Worm (Caenorhabditis elegans) whole organism, young adult: ENCODE data around the gene F23B12.1.

ENCODE experiments used
- ZK185.1 ChIP-seq: sonication (generic microtip); optimal IDR thresholded peaks from 2 replicates; lab custom pipeline; 2016; ENCODE audit warnings: mild to moderate bottlenecking, missing genetic modification characterization, missing compliant biosample characterization; ENCODE audit not compliant: poor library complexity, severe bottlenecking
- ccch-3 ChIP-seq: fragments of 200-800 bp; sonication (Bioruptor generic); optimal IDR thresholded peaks from 2 replicates; lab custom pipeline; 2018; ENCODE audit warnings: mild to moderate bottlenecking, missing genetic modification characterization, missing compliant biosample characterization
- cebp-1 ChIP-seq, 2 experiments: fragments of 200-800 bp in 1 of 2; sonication (Bioruptor generic) in 1 of 2; sonication (generic microtip) in 1 of 2; IDR thresholded peaks in 1 of 2; optimal IDR thresholded peaks in 1 of 2; 2 replicates each; pipeline versions ENCODE4 v1.3.6 to Lab custom; 2017 to 2022; ENCODE audit warnings: missing compliant biosample characterization in 2 of 2, missing genetic modification characterization in 2 of 2, mild to moderate bottlenecking in 1 of 2, missing genetic modification reagents in 1 of 2, moderate library complexity in 1 of 2
- lir-1 ChIP-seq: fragments of 200-800 bp; sonication (Bioruptor generic); conservative IDR thresholded peaks from 2 replicates; pipeline ENCODE4 v1.3.6; 2022; ENCODE audit warnings: missing genetic modification reagents, missing genetic modification characterization, missing compliant biosample characterization
- lsl-1 ChIP-seq: fragments of 200-800 bp; sonication (Bioruptor generic); optimal IDR thresholded peaks from 2 replicates; lab custom pipeline; 2018; ENCODE audit warnings: mild to moderate bottlenecking, missing genetic modification characterization, moderate library complexity, missing compliant biosample characterization
- lsy-27 ChIP-seq: sonication (generic microtip); optimal IDR thresholded peaks from 2 replicates; lab custom pipeline; 2017; ENCODE audit warnings: missing genetic modification characterization, mild to moderate bottlenecking, missing compliant biosample characterization, antibody characterized with exemption, missing genotype, borderline replicate concordance; ENCODE audit not compliant: insufficient read depth
- nhr-27 ChIP-seq: fragments of 200-800 bp; sonication (Bioruptor generic); optimal IDR thresholded peaks from 2 replicates; lab custom pipeline; 2018; ENCODE audit warnings: mild to moderate bottlenecking, missing genetic modification characterization, moderate library complexity, missing compliant biosample characterization
- repo-1 ChIP-seq: sonication (generic microtip); optimal IDR thresholded peaks from 2 replicates; lab custom pipeline; 2017; ENCODE audit warnings: mild to moderate bottlenecking, missing genetic modification characterization, missing compliant biosample characterization
- unc-62 ChIP-seq: fragments of 150-350 bp; optimal IDR thresholded peaks from 2 replicates; lab custom pipeline; 2014; ENCODE audit warnings: missing biosample characterization, missing genetic modification reagents, missing genetic modification characterization
- ztf-22 ChIP-seq: fragments of 200-800 bp; sonication (Bioruptor generic); optimal IDR thresholded peaks from 2 replicates; lab custom pipeline; 2018; ENCODE audit warnings: mild to moderate bottlenecking, missing genetic modification characterization, moderate library complexity, missing compliant biosample characterization

DNA sequence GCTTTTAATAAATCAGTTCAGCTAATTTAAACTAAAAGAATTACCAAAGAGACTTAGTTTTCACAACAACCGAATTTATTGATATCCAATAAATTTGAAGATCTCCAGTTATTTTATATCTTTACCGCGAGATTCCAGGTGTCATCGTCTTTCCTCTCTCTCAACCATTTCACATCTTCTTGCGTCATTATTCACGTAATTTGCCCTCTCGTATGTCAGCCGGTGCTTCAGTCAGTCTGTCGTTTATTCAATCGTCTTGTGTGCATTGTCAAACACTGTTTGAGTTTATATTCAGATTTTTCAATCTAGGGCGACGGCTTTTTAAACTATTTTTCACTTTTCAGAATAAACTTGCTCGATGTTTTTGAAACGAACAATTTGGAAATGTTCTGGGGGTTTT, 8.4 kb downstream of the F23B12.1 start:
- no peak for TF ChIP-seq repo-1
- no peak for TF ChIP-seq ccch-3
- TF ChIP-seq lsl-1 (GFP tag; lab: Kevin White, UChicago) = no peak
- no peak for TF ChIP-seq cebp-1 (GFP tag; IDR thresholded peaks at IDR 0.05; lab: Robert Waterston, UW)
- no peak for TF ChIP-seq cebp-1 (tag; optimal IDR thresholded peaks at IDR 0.05; lab: Kevin White, UChicago)
- no peak for TF ChIP-seq ztf-22 (GFP tag; lab: Kevin White, UChicago)
- TF ChIP-seq nhr-27 (tag; lab: Kevin White, UChicago) = no peak
- no peak for TF ChIP-seq lir-1 (GFP tag; lab: Robert Waterston, UW)
- no peak for TF ChIP-seq ZK185.1 (tag; lab: Kevin White, UChicago)
- TF ChIP-seq lsy-27 (tag; lab: Kevin White, UChicago) = no peak
- TF ChIP-seq unc-62 (GFP tag; lab: Kevin White, UChicago) = no peak
